Fruit fly (Drosophila melanogaster) whole organism, wandering third instar larva: ENCODE data around the gene CG13306.

Experiments used
- Hr83 ChIP-seq: fragments of 200-300 bp; sonication (Bioruptor generic); optimal IDR thresholded peaks from 2 replicates; lab custom pipeline; 2016; ENCODE audit warnings: missing biosample characterization, mild to moderate bottlenecking, missing genetic modification characterization, moderate library complexity; ENCODE audit not compliant: poor library complexity, severe bottlenecking
- brk ChIP-seq: fragments of 200-800 bp; sonication (Bioruptor generic); optimal IDR thresholded peaks from 2 replicates; lab custom pipeline; 2016; ENCODE audit warnings: missing biosample characterization, mild to moderate bottlenecking, missing genetic modification characterization

DNA sequence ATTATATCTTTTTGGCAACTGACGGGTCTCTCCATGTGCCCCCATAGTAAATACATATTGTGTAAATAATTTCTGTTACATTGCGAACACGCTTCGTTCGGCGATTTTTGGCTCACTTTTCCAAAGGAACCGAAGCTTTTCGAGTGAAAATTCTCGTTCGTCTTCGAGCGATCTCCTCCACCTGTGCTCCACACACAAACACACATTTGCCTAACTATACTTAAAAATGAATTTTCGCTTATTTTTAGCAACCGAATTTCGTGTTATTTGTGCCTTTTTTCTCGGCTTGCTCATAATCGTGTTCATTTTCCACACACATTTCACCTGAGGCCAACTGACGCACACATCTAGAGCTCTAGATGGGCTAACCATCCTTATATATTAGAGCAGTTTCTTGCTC, 3.0 kb downstream of the CG13306 start:
- TF ChIP-seq Hr83 (GFP tag; lab: Kevin White, UChicago) (no peak), brk (GFP tag; lab: Kevin White, UChicago) (no peak)
